Fruit fly (Drosophila melanogaster) whole organism, pupa: Measurements from ENCODE around the gene Polr3A.

Source experiments
- CG10348 ChIP-seq: fragments of 200-800 bp; sonication (Bioruptor generic); IDR thresholded peaks from 2 replicates; pipeline ENCODE4 v1.3.6; 2022; ENCODE audit warnings: missing biosample characterization, missing genetic modification characterization
- CG12605 ChIP-seq: fragments of 200-800 bp; sonication (Bioruptor generic); IDR thresholded peaks from 2 replicates; pipeline ENCODE4 v1.3.6; 2022; ENCODE audit warnings: missing biosample characterization, missing genetic modification characterization
- CG13204 ChIP-seq: fragments of 200-800 bp; sonication (Bioruptor generic); optimal IDR thresholded peaks from 2 replicates; lab custom pipeline; 2018; ENCODE audit warnings: missing biosample characterization, mild to moderate bottlenecking, missing genetic modification characterization, moderate library complexity
- CG14655 ChIP-seq: fragments of 200-800 bp; sonication (Bioruptor generic); optimal IDR thresholded peaks from 3 replicates; lab custom pipeline; 2017; ENCODE audit warnings: mild to moderate bottlenecking, missing biosample characterization, missing genetic modification reagents, missing genetic modification characterization
- CG15710 ChIP-seq: fragments of 200-800 bp; sonication (Bioruptor generic); optimal IDR thresholded peaks from 2 replicates; lab custom pipeline; 2018; ENCODE audit warnings: missing biosample characterization, mild to moderate bottlenecking, missing genetic modification characterization, moderate library complexity
- CG17806 ChIP-seq: fragments of 200-800 bp; sonication (Bioruptor generic); optimal IDR thresholded peaks from 2 replicates; lab custom pipeline; 2018; ENCODE audit warnings: missing biosample characterization, mild to moderate bottlenecking, missing genetic modification characterization, moderate library complexity
- CG32121 ChIP-seq: fragments of 200-800 bp; sonication (Bioruptor generic); IDR thresholded peaks from 2 replicates; pipeline ENCODE4 v1.3.6; 2022; ENCODE audit warnings: missing biosample characterization, missing genetic modification characterization
- CG34367 ChIP-seq: fragments of 200-800 bp; sonication (Bioruptor generic); optimal IDR thresholded peaks from 2 replicates; lab custom pipeline; 2018; ENCODE audit warnings: missing biosample characterization, mild to moderate bottlenecking, missing genetic modification characterization
- CG4496 ChIP-seq: fragments of 200-800 bp; sonication (Bioruptor generic); IDR thresholded peaks from 3 replicates; pipeline ENCODE4 v1.3.6; 2022; ENCODE audit warnings: missing biosample characterization, missing genetic modification characterization
- CG8159 ChIP-seq: fragments of 200-800 bp; sonication (Bioruptor generic); optimal IDR thresholded peaks from 3 replicates; lab custom pipeline; 2018; ENCODE audit warnings: missing biosample characterization, mild to moderate bottlenecking, missing genetic modification characterization, moderate library complexity
- CG8301 ChIP-seq: fragments of 200-800 bp; sonication (Bioruptor generic); optimal IDR thresholded peaks from 2 replicates; lab custom pipeline; 2018; ENCODE audit warnings: missing biosample characterization, mild to moderate bottlenecking, missing genetic modification characterization
- CG9948 ChIP-seq: fragments of 200-800 bp; sonication (Bioruptor generic); optimal IDR thresholded peaks from 2 replicates; lab custom pipeline; 2018; ENCODE audit warnings: missing biosample characterization, mild to moderate bottlenecking, missing genetic modification characterization, moderate library complexity
- D1 ChIP-seq: fragments of 200-800 bp; sonication (Bioruptor generic); optimal IDR thresholded peaks from 2 replicates; lab custom pipeline; 2018; ENCODE audit warnings: missing biosample characterization, mild to moderate bottlenecking, missing genetic modification characterization, moderate library complexity
- EcR ChIP-seq: fragments of 200-800 bp; sonication (Bioruptor generic); optimal IDR thresholded peaks from 3 replicates; lab custom pipeline; 2019; ENCODE audit warnings: missing biosample characterization, missing genetic modification characterization, mild to moderate bottlenecking, moderate library complexity, missing genetic modification reagents
- Ets98B ChIP-seq: fragments of 200-800 bp; sonication (Bioruptor generic); IDR thresholded peaks from 2 replicates; pipeline ENCODE4 v1.3.6; 2022; ENCODE audit warnings: missing biosample characterization, missing genetic modification characterization
- Pif1A ChIP-seq: fragments of 200-800 bp; sonication (Bioruptor generic); optimal IDR thresholded peaks from 3 replicates; lab custom pipeline; 2016; ENCODE audit warnings: missing biosample characterization, missing genetic modification characterization
- Pif1B ChIP-seq: fragments of 200-800 bp; sonication (Bioruptor generic); optimal IDR thresholded peaks from 3 replicates; lab custom pipeline; 2016; ENCODE audit warnings: missing biosample characterization, missing genetic modification characterization
- Snoo ChIP-seq: fragments of 200-800 bp; sonication (Bioruptor generic); optimal IDR thresholded peaks from 3 replicates; lab custom pipeline; 2017; ENCODE audit warnings: missing biosample characterization, mild to moderate bottlenecking, missing genetic modification characterization, inconsistent platforms
- fd96Ca ChIP-seq: fragments of 200-800 bp; sonication (Bioruptor generic); IDR thresholded peaks from 3 replicates; pipeline ENCODE4 v1.3.6; 2022; ENCODE audit warnings: missing biosample characterization, missing genetic modification characterization
- gl ChIP-seq: fragments of 200-800 bp; sonication (Bioruptor generic); optimal IDR thresholded peaks from 2 replicates; lab custom pipeline; 2018; ENCODE audit warnings: missing biosample characterization, mild to moderate bottlenecking, missing genetic modification characterization
- rn ChIP-seq: fragments of 200-800 bp; sonication (Bioruptor generic); IDR thresholded peaks from 2 replicates; pipeline ENCODE4 v1.3.6; 2022; ENCODE audit warnings: missing biosample characterization, missing genetic modification characterization

Gene Polr3A

DNA sequence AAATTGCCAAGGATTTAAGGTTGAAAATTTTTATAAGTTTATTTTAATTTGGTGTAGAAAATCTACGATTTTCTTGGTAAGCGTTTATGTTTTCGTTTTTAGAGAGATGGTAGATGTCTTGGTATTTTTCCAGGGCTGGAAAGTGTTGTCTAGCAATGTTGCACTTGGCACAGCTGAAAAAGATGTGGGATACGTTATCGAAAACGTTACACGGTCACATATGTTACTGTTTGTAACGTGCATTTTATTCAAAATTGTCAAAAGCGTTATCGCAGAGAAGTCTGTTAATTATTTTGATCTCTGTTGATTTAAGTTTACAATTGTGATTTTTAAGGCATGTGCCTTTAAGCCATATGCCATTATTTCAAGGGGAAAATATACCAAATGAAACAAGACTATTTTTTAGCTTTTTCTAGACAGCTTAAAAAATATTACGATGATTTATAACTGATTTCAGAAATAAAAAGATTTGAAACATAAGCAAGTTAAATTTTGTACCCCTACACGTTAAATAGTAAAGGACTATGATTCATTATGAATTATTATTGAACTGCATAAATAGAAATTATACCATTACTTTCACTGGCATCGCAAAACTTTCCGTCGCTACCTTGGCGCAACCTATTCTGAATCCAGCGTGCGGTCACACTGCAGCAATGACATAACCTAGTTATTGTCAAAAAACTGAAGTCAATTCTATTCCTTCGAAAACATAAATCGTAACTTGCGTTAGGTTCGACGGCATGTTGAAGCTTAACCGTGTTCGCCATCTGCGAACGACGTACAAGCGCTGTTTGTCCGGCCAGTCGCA, 22.9 kb downstream of the Polr3A start, which contains the start of the genes Paf-AHalpha and mRpS30:
Gene Paf-AHalpha, minus strand, starts transcription at position 155 of the 811 bp plus-strand sequence.
Gene mRpS30, plus strand, starts transcription at position 619 of the 811 bp plus-strand sequence.
- TF ChIP-seq CG8301 (tag; lab: Kevin White, UChicago) (no peak), CG15710 (tag; lab: Kevin White, UChicago) (no peak), CG13204 (GFP tag; lab: Kevin White, UChicago) (no peak), D1 (tag; lab: Kevin White, UChicago) (no peak), Pif1A (GFP tag; lab: Kevin White, UChicago) (no peak), Snoo (no peak), CG9948 (tag; lab: Kevin White, UChicago) (no peak), CG8159 (tag; lab: Kevin White, UChicago) (no peak), CG17806 (no peak), Ets98B (GFP tag; lab: Robert Waterston, UW) (no peak), Pif1B (GFP tag; lab: Kevin White, UChicago) (no peak), CG4496 (GFP tag; lab: Robert Waterston, UW) (no peak), fd96Ca (GFP tag; lab: Robert Waterston, UW) (no peak), CG10348 (GFP tag; lab: Robert Waterston, UW) (no peak)

DNA sequence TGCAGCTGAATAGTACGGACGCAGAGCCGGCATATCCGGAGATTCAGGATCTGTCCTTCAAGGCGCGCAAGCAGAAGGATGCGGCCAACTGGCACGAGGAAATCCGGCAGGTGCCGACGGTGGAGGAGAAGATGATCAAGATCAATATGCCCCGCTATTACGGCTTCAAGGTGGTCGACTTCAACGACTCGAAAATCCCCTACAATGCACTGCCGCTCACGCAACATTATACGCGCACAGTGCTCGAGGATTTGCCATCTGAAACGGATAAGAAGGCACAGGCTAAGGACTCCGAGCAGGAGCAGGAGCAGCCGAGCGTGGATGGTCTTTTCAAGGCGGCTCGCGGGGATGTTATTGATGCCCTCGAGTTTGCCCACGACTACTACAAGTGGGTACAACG, 23.5 kb downstream of the Polr3A start:
- no peak for TF ChIP-seq CG14655 (GFP tag; lab: Kevin White, UChicago)
- TF ChIP-seq D1 (tag; lab: Kevin White, UChicago) = no peak
- TF ChIP-seq CG34367 (tag; lab: Kevin White, UChicago) = no peak
- no peak for TF ChIP-seq CG4496 (GFP tag; lab: Robert Waterston, UW)
- TF ChIP-seq gl (tag; lab: Kevin White, UChicago) = no peak
- TF ChIP-seq CG8159 (tag; lab: Kevin White, UChicago) = no peak
- TF ChIP-seq CG10348 (GFP tag; lab: Robert Waterston, UW) = no peak
- TF ChIP-seq Pif1B (GFP tag; lab: Kevin White, UChicago) = no peak
- no peak for TF ChIP-seq CG8301 (tag; lab: Kevin White, UChicago)
- TF ChIP-seq, all 21 proteins: peak for 0

DNA sequence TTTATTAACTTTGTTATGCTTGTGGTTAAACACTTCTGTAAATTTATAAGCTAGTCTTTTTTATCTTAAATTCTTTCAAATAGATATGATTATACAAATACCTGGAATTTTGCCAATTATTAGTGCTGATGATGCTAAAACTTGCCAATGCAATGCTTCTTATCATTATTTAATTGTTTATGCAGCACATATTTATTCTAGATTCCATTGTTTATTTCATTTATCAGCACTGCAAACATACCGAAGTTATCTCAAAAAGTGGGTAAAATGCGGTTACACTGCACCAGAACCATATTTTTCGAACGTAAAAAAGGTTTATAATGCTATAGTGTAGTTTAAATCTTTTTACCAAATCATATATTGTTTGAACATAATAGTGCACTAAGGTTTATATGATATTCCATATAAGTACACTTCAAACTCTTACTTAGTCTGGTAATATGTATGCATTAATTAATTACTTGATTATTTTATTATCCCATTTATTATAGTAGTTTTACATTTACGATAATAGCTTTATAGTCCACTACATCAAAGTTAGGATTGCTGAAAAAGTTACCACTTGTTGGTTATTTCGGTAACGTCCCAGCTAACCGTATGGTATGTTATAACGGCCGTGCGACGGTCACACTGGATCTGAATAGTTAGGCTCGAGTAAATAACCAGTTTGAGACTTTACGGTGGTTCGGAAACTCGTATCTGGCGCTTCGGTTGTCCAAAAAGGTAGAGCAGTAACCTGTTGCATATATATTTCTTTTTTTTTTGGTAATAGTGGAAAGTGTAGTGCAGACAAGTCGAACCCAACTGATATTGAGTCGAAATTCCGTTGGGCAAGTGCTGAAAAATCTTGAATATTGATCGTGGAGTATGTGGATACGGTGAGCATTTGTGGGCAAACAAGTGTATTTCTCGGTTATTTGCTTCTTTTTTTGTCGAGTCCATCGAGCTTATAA, 25.8 kb downstream of the Polr3A start, which contains the start of gene Rhp:
Gene Rhp, plus strand, starts transcription at position 663 of the 953 bp plus-strand sequence.
- TF ChIP-seq Ets98B (GFP tag; lab: Robert Waterston, UW) (peak; percentile 30; the same call in 1 of the 2 replicates), CG12605 (GFP tag; lab: Robert Waterston, UW) (no peak; the same call in 1 of the 2 replicates), fd96Ca (GFP tag; lab: Robert Waterston, UW) (no peak), CG10348 (GFP tag; lab: Robert Waterston, UW) (no peak), CG8159 (tag; lab: Kevin White, UChicago) (no peak), Pif1A (GFP tag; lab: Kevin White, UChicago) (no peak), CG9948 (tag; lab: Kevin White, UChicago) (peak; percentile 35), CG8301 (tag; lab: Kevin White, UChicago) (no peak), CG32121 (GFP tag; lab: Robert Waterston, UW) (peak; percentile 19; the same call in 1 of the 2 replicates), D1 (tag; lab: Kevin White, UChicago) (no peak), gl (tag; lab: Kevin White, UChicago) (peak; percentile 79), CG14655 (GFP tag; lab: Kevin White, UChicago) (no peak), CG13204 (GFP tag; lab: Kevin White, UChicago) (no peak), Snoo (peak; percentile 55), Pif1B (GFP tag; lab: Kevin White, UChicago) (no peak), CG4496 (GFP tag; lab: Robert Waterston, UW) (peak; percentile 59; the same call in 2 of the 3 replicates), CG15710 (tag; lab: Kevin White, UChicago) (peak; percentile 60), CG34367 (tag; lab: Kevin White, UChicago) (peak; percentile 59), EcR (GFP tag; lab: Kevin White, UChicago) (peak; percentile 35), CG17806 (peak; percentile 58), rn (GFP tag; lab: Robert Waterston, UW) (no peak)
- TF ChIP-seq, all 21 proteins: peak for 10

DNA sequence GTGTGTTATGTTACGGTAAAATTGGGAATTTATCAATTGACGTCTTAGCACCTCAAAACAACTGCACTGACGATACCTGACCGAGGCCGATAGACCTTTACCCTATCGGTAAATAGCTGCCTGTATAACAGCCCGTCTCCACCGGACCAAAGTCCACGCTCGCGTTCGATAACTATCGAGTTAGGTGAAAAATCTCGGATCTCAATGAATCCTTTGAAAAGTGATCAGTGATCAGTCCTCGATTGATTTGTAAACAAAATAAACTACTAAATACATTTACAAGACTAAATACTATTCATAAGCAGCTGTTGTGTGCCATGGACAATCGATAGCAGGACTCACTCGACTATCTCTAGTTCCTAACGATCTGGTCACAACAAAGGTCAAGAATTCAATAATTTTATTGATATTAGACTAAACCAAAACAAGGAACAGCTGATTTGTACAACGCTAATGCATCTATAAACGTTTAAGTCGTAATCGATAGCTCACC, 33.2 kb downstream of the Polr3A start, which contains the start of gene sordd1:
Gene sordd1, minus strand, starts transcription at position 78 of the 493 bp plus-strand sequence.
- TF ChIP-seq Ets98B (GFP tag; lab: Robert Waterston, UW) (0 out of 2 replicates have a peak, but pooled peaks have one; percentile 14), CG12605 (GFP tag; lab: Robert Waterston, UW) (0 out of 2 replicates have a peak, but pooled peaks have one; percentile 6), CG32121 (GFP tag; lab: Robert Waterston, UW) (0 out of 2 replicates have a peak, but pooled peaks have one; percentile 15), CG4496 (GFP tag; lab: Robert Waterston, UW) (peak; percentile 55; the same call in 2 of the 3 replicates)
